Worm (Caenorhabditis elegans) whole organism, midembryonic: ENCODE measurements around the gene csn-4.

Experiments
- T22C8.4 ChIP-seq: fragments of 200-800 bp; sonication (Bioruptor generic); IDR thresholded peaks from 2 replicates; pipeline ENCODE4 v1.3.6; 2022; ENCODE audit warnings: missing genetic modification characterization, missing compliant biosample characterization
- cog-1 ChIP-seq: sonication (generic microtip); optimal IDR thresholded peaks from 2 replicates; lab custom pipeline; 2016; ENCODE audit warnings: missing genetic modification characterization, missing compliant biosample characterization
- flt-1 ChIP-seq: fragments of 200-800 bp; sonication (Bioruptor generic); IDR thresholded peaks from 2 replicates; pipeline ENCODE4 v1.3.6; 2022; ENCODE audit warnings: missing genetic modification characterization, missing compliant biosample characterization
- klf-2 ChIP-seq: fragments of 200-800 bp; sonication (Bioruptor generic); conservative IDR thresholded peaks from 2 replicates; pipeline ENCODE4 v1.3.6; 2022; ENCODE audit warnings: missing genetic modification reagents, missing genetic modification characterization, missing compliant biosample characterization
- ref-1 ChIP-seq: fragments of 200-800 bp; sonication (Bioruptor generic); conservative IDR thresholded peaks from 2 replicates; pipeline ENCODE4 v1.3.6; 2022; ENCODE audit warnings: missing genetic modification reagents, missing genetic modification characterization, missing compliant biosample characterization
- tab-1 ChIP-seq: fragments of 200-800 bp; sonication (Bioruptor generic); IDR thresholded peaks from 2 replicates; pipeline ENCODE4 v1.3.6; 2022; ENCODE audit warnings: missing genetic modification characterization, missing compliant biosample characterization
- ztf-29 ChIP-seq: fragments of 200-800 bp; sonication (Bioruptor generic); IDR thresholded peaks from 2 replicates; pipeline ENCODE4 v1.3.6; 2022; ENCODE audit warnings: missing genetic modification reagents, missing genetic modification characterization, missing compliant biosample characterization

ce11 chrIV:1029939-1030338 is 56.9 kb downstream of the csn-4 start, which contains the start of gene abhd-14:
- no peak for TF ChIP-seq tab-1 (GFP tag; lab: Robert Waterston, UW)
- no peak for TF ChIP-seq T22C8.4 (GFP tag; lab: Robert Waterston, UW)
- TF ChIP-seq flt-1 (GFP tag; lab: Robert Waterston, UW), result no peak
- no peak for TF ChIP-seq cog-1 (tag; lab: Kevin White, UChicago)
- TF ChIP-seq ztf-29 (GFP tag; lab: Robert Waterston, UW), result no peak
- TF ChIP-seq ref-1 (GFP tag; lab: Robert Waterston, UW), result no peak
- no peak for TF ChIP-seq klf-2
